Fruit fly (Drosophila melanogaster) whole organism, prepupa: Measurements from ENCODE around the gene CG13398.

ENCODE experiments used
- Blimp-1 ChIP-seq: fragments of 200-800 bp; sonication (Bioruptor generic); optimal IDR thresholded peaks from 3 replicates; lab custom pipeline; 2017; ENCODE audit warnings: missing biosample characterization, missing genetic modification characterization, mild to moderate bottlenecking, moderate library complexity, missing genetic modification reagents
- CG10669 ChIP-seq: fragments of 200-800 bp; sonication (Bioruptor generic); optimal IDR thresholded peaks from 3 replicates; lab custom pipeline; 2018; ENCODE audit warnings: missing biosample characterization, mild to moderate bottlenecking, missing genetic modification characterization, moderate library complexity
- CG11294 ChIP-seq: fragments of 200-800 bp; sonication (Bioruptor generic); IDR thresholded peaks from 2 replicates; pipeline ENCODE4 v1.3.6; 2022; ENCODE audit warnings: missing biosample characterization, missing genetic modification characterization
- CG11762 ChIP-seq: fragments of 200-800 bp; sonication (Bioruptor generic); optimal IDR thresholded peaks from 3 replicates; lab custom pipeline; 2016; ENCODE audit warnings: missing biosample characterization, missing genetic modification characterization; ENCODE audit not compliant: insufficient read depth
- CG11902 ChIP-seq: fragments of 200-800 bp; sonication (Bioruptor generic); optimal IDR thresholded peaks from 3 replicates; lab custom pipeline; 2016; ENCODE audit warnings: missing biosample characterization, missing genetic modification characterization
- CG1621 ChIP-seq: fragments of 200-800 bp; sonication (Bioruptor generic); optimal IDR thresholded peaks from 3 replicates; lab custom pipeline; 2018; ENCODE audit warnings: missing biosample characterization, mild to moderate bottlenecking, missing genetic modification characterization
- CG16779 ChIP-seq: fragments of 200-800 bp; sonication (Bioruptor generic); optimal IDR thresholded peaks from 3 replicates; lab custom pipeline; 2017; ENCODE audit warnings: missing biosample characterization, mild to moderate bottlenecking, missing genetic modification characterization
- CG3032 ChIP-seq: fragments of 200-800 bp; optimal IDR thresholded peaks from 2 replicates; lab custom pipeline; 2019; ENCODE audit warnings: missing biosample characterization, mild to moderate bottlenecking, missing genetic modification characterization, moderate library complexity
- CG32006 ChIP-seq: fragments of 200-800 bp; sonication (Bioruptor generic); optimal IDR thresholded peaks from 3 replicates; lab custom pipeline; 2017; ENCODE audit warnings: missing biosample characterization, mild to moderate bottlenecking, missing genetic modification characterization
- CG4318 ChIP-seq: fragments of 200-800 bp; sonication (Bioruptor generic); optimal IDR thresholded peaks from 3 replicates; lab custom pipeline; 2017; ENCODE audit warnings: missing biosample characterization, mild to moderate bottlenecking, missing genetic modification characterization
- CG6163 ChIP-seq: fragments of 200-800 bp; sonication (Bioruptor generic); IDR thresholded peaks from 3 replicates; pipeline ENCODE4 v1.3.6; 2022; ENCODE audit warnings: missing biosample characterization, missing genetic modification characterization
- CG6276 ChIP-seq: fragments of 200-800 bp; sonication (Bioruptor generic); optimal IDR thresholded peaks from 2 replicates; lab custom pipeline; 2017; ENCODE audit warnings: missing biosample characterization, mild to moderate bottlenecking, missing genetic modification characterization
- CG6792 ChIP-seq: fragments of 200-800 bp; sonication (Bioruptor generic); optimal IDR thresholded peaks from 3 replicates; lab custom pipeline; 2016; ENCODE audit warnings: missing biosample characterization, missing genetic modification characterization
- CG6808 ChIP-seq: fragments of 200-800 bp; sonication (Bioruptor generic); optimal IDR thresholded peaks from 3 replicates; lab custom pipeline; 2017; ENCODE audit warnings: missing biosample characterization, missing genetic modification characterization, mild to moderate bottlenecking, moderate library complexity, missing genetic modification reagents
- CG6854 ChIP-seq: fragments of 200-800 bp; sonication (Bioruptor generic); optimal IDR thresholded peaks from 2 replicates; lab custom pipeline; 2017; ENCODE audit warnings: missing biosample characterization, mild to moderate bottlenecking, missing genetic modification characterization
- CG8319 ChIP-seq: fragments of 200-800 bp; sonication (Bioruptor generic); optimal IDR thresholded peaks from 3 replicates; lab custom pipeline; 2016; ENCODE audit warnings: missing biosample characterization, missing genetic modification characterization
- CG8632 ChIP-seq: fragments of 200-800 bp; sonication (Bioruptor generic); optimal IDR thresholded peaks from 3 replicates; lab custom pipeline; 2016; ENCODE audit warnings: missing biosample characterization, missing genetic modification characterization
- CG9139 ChIP-seq: fragments of 200-800 bp; sonication (Bioruptor generic); optimal IDR thresholded peaks from 3 replicates; lab custom pipeline; 2017; ENCODE audit warnings: missing biosample characterization, mild to moderate bottlenecking, missing genetic modification characterization
- Eip75B ChIP-seq: fragments of 200-800 bp; sonication (Bioruptor generic); optimal IDR thresholded peaks from 3 replicates; lab custom pipeline; 2016; ENCODE audit warnings: missing biosample characterization, missing genetic modification characterization
- Eip78C ChIP-seq: fragments of 200-800 bp; sonication (Bioruptor generic); peaks from one replicate; lab custom pipeline; 2016; ENCODE audit warnings: missing biosample characterization, missing genetic modification characterization
- Eip93F ChIP-seq: fragments of 200-800 bp; sonication (Bioruptor generic); optimal IDR thresholded peaks from 2 replicates; lab custom pipeline; 2016; ENCODE audit warnings: missing biosample characterization, mild to moderate bottlenecking, missing genetic modification characterization
- Ets96B ChIP-seq: fragments of 200-800 bp; optimal IDR thresholded peaks from 2 replicates; lab custom pipeline; 2019; ENCODE audit warnings: missing biosample characterization, mild to moderate bottlenecking, missing genetic modification characterization, moderate library complexity
- Hr38 ChIP-seq: sonication (Bioruptor generic); optimal IDR thresholded peaks from 2 replicates; lab custom pipeline; 2016; ENCODE audit warnings: missing biosample characterization, missing genetic modification characterization
- Lpt ChIP-seq: fragments of 200-800 bp; sonication (Bioruptor generic); optimal IDR thresholded peaks from 3 replicates; lab custom pipeline; 2016; ENCODE audit warnings: missing biosample characterization, missing genetic modification characterization
- Met ChIP-seq: fragments of 200-800 bp; sonication (Bioruptor generic); optimal IDR thresholded peaks from 3 replicates; lab custom pipeline; 2016; ENCODE audit warnings: missing biosample characterization, missing genetic modification characterization
- OdsH ChIP-seq: fragments of 200-800 bp; sonication (Bioruptor generic); optimal IDR thresholded peaks from 3 replicates; lab custom pipeline; 2016; ENCODE audit warnings: missing biosample characterization, missing genetic modification characterization
- Smox ChIP-seq: fragments of 200-800 bp; sonication (Bioruptor generic); optimal IDR thresholded peaks from 3 replicates; lab custom pipeline; 2016; ENCODE audit warnings: missing biosample characterization, missing genetic modification characterization
- Sox102F ChIP-seq: fragments of 200-800 bp; sonication (Bioruptor generic); optimal IDR thresholded peaks from 2 replicates; lab custom pipeline; 2016; ENCODE audit warnings: missing biosample characterization, mild to moderate bottlenecking, missing genetic modification characterization
- Sox15 ChIP-seq: fragments of 200-800 bp; sonication (Bioruptor generic); optimal IDR thresholded peaks from 3 replicates; lab custom pipeline; 2016; ENCODE audit warnings: missing biosample characterization, missing genetic modification characterization
- achi ChIP-seq: fragments of 200-800 bp; sonication (Bioruptor generic); optimal IDR thresholded peaks from 3 replicates; lab custom pipeline; 2016; ENCODE audit warnings: missing biosample characterization, missing genetic modification characterization
- acj6 ChIP-seq: fragments of 200-800 bp; sonication (Bioruptor generic); optimal IDR thresholded peaks from 3 replicates; lab custom pipeline; 2016; ENCODE audit warnings: missing biosample characterization, missing genetic modification characterization
- cyc ChIP-seq: fragments of 200-800 bp; sonication (Bioruptor generic); optimal IDR thresholded peaks from 3 replicates; lab custom pipeline; 2016; ENCODE audit warnings: missing biosample characterization, missing genetic modification characterization
- dac ChIP-seq: fragments of 200-800 bp; sonication (Bioruptor generic); optimal IDR thresholded peaks from 2 replicates; lab custom pipeline; 2017; ENCODE audit warnings: missing biosample characterization, mild to moderate bottlenecking, missing genetic modification characterization
- dsx ChIP-seq: fragments of 200-800 bp; optimal IDR thresholded peaks from 3 replicates; lab custom pipeline; 2019; ENCODE audit warnings: missing biosample characterization, mild to moderate bottlenecking, missing genetic modification characterization, moderate library complexity; ENCODE audit not compliant: poor library complexity, severe bottlenecking
- esn ChIP-seq: fragments of 200-800 bp; sonication (Bioruptor generic); optimal IDR thresholded peaks from 2 replicates; lab custom pipeline; 2016; ENCODE audit warnings: missing biosample characterization, mild to moderate bottlenecking, missing genetic modification characterization, moderate library complexity
- fd59A ChIP-seq: fragments of 200-800 bp; sonication (Bioruptor generic); optimal IDR thresholded peaks from 2 replicates; lab custom pipeline; 2017; ENCODE audit warnings: missing biosample characterization, mild to moderate bottlenecking, missing genetic modification characterization, missing genetic modification reagents
- fd85E ChIP-seq: fragments of 200-800 bp; sonication (Bioruptor generic); optimal IDR thresholded peaks from 3 replicates; lab custom pipeline; 2016; ENCODE audit warnings: missing biosample characterization, missing genetic modification characterization
- fkh ChIP-seq: fragments of 200-800 bp; sonication (Bioruptor generic); optimal IDR thresholded peaks from 3 replicates; lab custom pipeline; 2017; ENCODE audit warnings: missing biosample characterization, mild to moderate bottlenecking, missing genetic modification characterization, moderate library complexity
- lz ChIP-seq: fragments of 200-800 bp; sonication (Bioruptor generic); optimal IDR thresholded peaks from 3 replicates; lab custom pipeline; 2016; ENCODE audit warnings: missing biosample characterization, missing genetic modification characterization
- pdm3 ChIP-seq: fragments of 200-800 bp; sonication (Bioruptor generic); optimal IDR thresholded peaks from 3 replicates; lab custom pipeline; 2016; ENCODE audit warnings: missing biosample characterization, missing genetic modification characterization
- salr ChIP-seq, 2 experiments: fragments of 200-800 bp; sonication (Bioruptor generic); optimal IDR thresholded peaks; 3 replicates each; lab custom pipeline; 2016 to 2018; ENCODE audit warnings: missing biosample characterization in 2 of 2, missing genetic modification characterization in 2 of 2, mild to moderate bottlenecking in 1 of 2
- ss ChIP-seq, 2 experiments: fragments of 200-800 bp; sonication (Bioruptor generic); optimal IDR thresholded peaks; 2 replicates in 1 of 2; 3 replicates in 1 of 2; lab custom pipeline; 2017 to 2018; ENCODE audit warnings: mild to moderate bottlenecking in 2 of 2, missing biosample characterization in 2 of 2, missing genetic modification characterization in 2 of 2, moderate library complexity in 1 of 2
- svp ChIP-seq: fragments of 200-800 bp; sonication (Bioruptor generic); peaks from one replicate; lab custom pipeline; 2016; ENCODE audit warnings: missing biosample characterization, missing genetic modification characterization
- topi ChIP-seq: fragments of 200-800 bp; sonication (Bioruptor generic); optimal IDR thresholded peaks from 3 replicates; lab custom pipeline; 2016; ENCODE audit warnings: missing biosample characterization, missing genetic modification characterization
- vri ChIP-seq: fragments of 200-800 bp; sonication (Bioruptor generic); optimal IDR thresholded peaks from 3 replicates; lab custom pipeline; 2016; ENCODE audit warnings: missing biosample characterization, mild to moderate bottlenecking, missing genetic modification characterization

CG13398 gene

dm6 chr2L:8414887-8415883 is at the start of gene CG13398, which contains the start of gene Akap200 (continued):
- TF ChIP-seq OdsH (GFP tag; lab: Kevin White, UChicago) (no peak), achi (GFP tag; lab: Kevin White, UChicago) (peak; percentile 52), Blimp-1 (no peak), CG11762 (GFP tag; lab: Kevin White, UChicago) (no peak), CG11902 (no peak), Hr38 (no peak), Ets96B (tag; lab: Kevin White, UChicago) (peak; percentile 25), svp (GFP tag; lab: Kevin White, UChicago) (peak; percentile 84), fd85E (no peak), Eip75B (peak; percentile 30), pdm3 (GFP tag; lab: Kevin White, UChicago) (no peak)

- no peak for TF ChIP-seq Sox15 (GFP tag; lab: Kevin White, UChicago)
- TF ChIP-seq dac = no peak
- TF ChIP-seq CG11902 = peak; percentile 49
- TF ChIP-seq svp (GFP tag; lab: Kevin White, UChicago) = peak; percentile 90
- TF ChIP-seq achi (GFP tag; lab: Kevin White, UChicago) = peak; percentile 51
- peak; percentile 58 for TF ChIP-seq Sox102F (GFP tag; lab: Kevin White, UChicago)
- TF ChIP-seq fd59A (GFP tag; lab: Kevin White, UChicago) = no peak
- TF ChIP-seq CG8632 = peak; percentile 58
- TF ChIP-seq CG6792 = peak; percentile 51
- TF ChIP-seq fkh = peak; percentile 75
- TF ChIP-seq CG1621 = peak; percentile 2
- peak; percentile 41 for TF ChIP-seq CG6276 (GFP tag; lab: Kevin White, UChicago)
- peak; percentile 21 for TF ChIP-seq CG6808 (GFP tag; lab: Kevin White, UChicago)
- peak; percentile 18 for TF ChIP-seq Lpt (GFP tag; lab: Kevin White, UChicago)
- TF ChIP-seq Ets96B (tag; lab: Kevin White, UChicago) = peak; percentile 67
- TF ChIP-seq CG9139 (GFP tag; lab: Kevin White, UChicago) = peak; percentile 0
- peak; percentile 9 for TF ChIP-seq CG16779
- peak; percentile 51 for TF ChIP-seq lz
- TF ChIP-seq pdm3 (GFP tag; lab: Kevin White, UChicago) = peak; percentile 64
- TF ChIP-seq Eip75B = peak; percentile 77
- 0 out of 2 replicates have a peak, but pooled peaks have one; percentile 16 for TF ChIP-seq CG11294 (GFP tag; lab: Robert Waterston, UW)
- no peak for TF ChIP-seq CG8319 (GFP tag; lab: Kevin White, UChicago)
- TF ChIP-seq Eip93F (GFP tag; lab: Kevin White, UChicago) = peak; percentile 51
- no peak for TF ChIP-seq CG6854 (GFP tag; lab: Kevin White, UChicago)
- TF ChIP-seq salr (GFP tag; optimal IDR thresholded peaks at IDR 0.05; lab: Kevin White, UChicago) = peak in 1 of 2 experiments; percentile 2
- TF ChIP-seq Eip78C (GFP tag; lab: Kevin White, UChicago) = peak; percentile 90
- TF ChIP-seq Smox = peak; percentile 73
- peak; percentile 48 for TF ChIP-seq acj6 (GFP tag; lab: Kevin White, UChicago)
- peak; percentile 41 for TF ChIP-seq CG3032 (tag; lab: Kevin White, UChicago)
- TF ChIP-seq Hr38 = no peak
- TF ChIP-seq Met (GFP tag; lab: Kevin White, UChicago) = peak; percentile 77
- TF ChIP-seq CG4318 = peak; percentile 51
- TF ChIP-seq dsx (GFP tag; lab: Kevin White, UChicago) = peak; percentile 38
- TF ChIP-seq CG6163 (GFP tag; lab: Robert Waterston, UW) = peak; percentile 42
- peak; percentile 46 for TF ChIP-seq CG10669 (GFP tag; lab: Kevin White, UChicago)
- TF ChIP-seq Blimp-1 = no peak
- TF ChIP-seq ss (GFP tag; optimal IDR thresholded peaks at IDR 0.05; lab: Kevin White, UChicago) = peak; percentile 7 to 54
- TF ChIP-seq esn (GFP tag; lab: Kevin White, UChicago) = peak; percentile 70
- TF ChIP-seq CG32006 = peak; percentile 54
- TF ChIP-seq cyc (GFP tag; lab: Kevin White, UChicago) = peak; percentile 62
- TF ChIP-seq topi (GFP tag; lab: Kevin White, UChicago) = peak; percentile 75
- peak; percentile 19 for TF ChIP-seq vri (GFP tag; lab: Kevin White, UChicago)
These were observed 49.1 kb upstream of the CG13398 start, which contains the start of gene prg for dm6 chr2L:8464107-8464582. TSS of gene prg (plus strand) at chr2L:8464488.
